Worm (Caenorhabditis elegans) whole organism, midembryonic: ENCODE results near the gene R102.8.
A peak's percentile ranks its signal among the peaks of the same experiment; 100 is the strongest.
"Not testable (repeated sequence)": the region's sequence is repeated elsewhere in the genome, so short reads cannot be mapped to it uniquely, and the experiment has no call there.

Experiments used
- T22C8.4 ChIP-seq: fragments of 200-800 bp; sonication (Bioruptor generic); IDR thresholded peaks from 2 replicates; pipeline ENCODE4 v1.3.6; 2022; ENCODE audit warnings: missing genetic modification characterization, missing compliant biosample characterization
- cog-1 ChIP-seq: sonication (generic microtip); optimal IDR thresholded peaks from 2 replicates; lab custom pipeline; 2016; ENCODE audit warnings: missing genetic modification characterization, missing compliant biosample characterization
- flt-1 ChIP-seq: fragments of 200-800 bp; sonication (Bioruptor generic); IDR thresholded peaks from 2 replicates; pipeline ENCODE4 v1.3.6; 2022; ENCODE audit warnings: missing genetic modification characterization, missing compliant biosample characterization
- klf-2 ChIP-seq: fragments of 200-800 bp; sonication (Bioruptor generic); conservative IDR thresholded peaks from 2 replicates; pipeline ENCODE4 v1.3.6; 2022; ENCODE audit warnings: missing genetic modification reagents, missing genetic modification characterization, missing compliant biosample characterization
- med-1 ChIP-seq: sonication (generic microtip); optimal IDR thresholded peaks from 2 replicates; lab custom pipeline; 2017; ENCODE audit warnings: missing genetic modification characterization, mild to moderate bottlenecking, missing compliant biosample characterization, antibody characterized with exemption, missing genetic modification reagents; ENCODE audit not compliant: insufficient read depth
- ref-1 ChIP-seq: fragments of 200-800 bp; sonication (Bioruptor generic); conservative IDR thresholded peaks from 2 replicates; pipeline ENCODE4 v1.3.6; 2022; ENCODE audit warnings: missing genetic modification reagents, missing genetic modification characterization, missing compliant biosample characterization
- tab-1 ChIP-seq: fragments of 200-800 bp; sonication (Bioruptor generic); IDR thresholded peaks from 2 replicates; pipeline ENCODE4 v1.3.6; 2022; ENCODE audit warnings: missing genetic modification characterization, missing compliant biosample characterization
- ztf-23 ChIP-seq: fragments of 200-800 bp; sonication (Bioruptor generic); IDR thresholded peaks from 2 replicates; pipeline ENCODE4 v1.3.6; 2022; ENCODE audit warnings: missing genetic modification reagents, missing genetic modification characterization, missing compliant biosample characterization
- ztf-29 ChIP-seq: fragments of 200-800 bp; sonication (Bioruptor generic); IDR thresholded peaks from 2 replicates; pipeline ENCODE4 v1.3.6; 2022; ENCODE audit warnings: missing genetic modification reagents, missing genetic modification characterization, missing compliant biosample characterization

The R102.8 gene

ce11 chrIV:10687307-10687706 lies 2.7 kb downstream of the R102.8 start, which contains the start of gene R102.2:
Gene R102.2 (plus strand): TSS chrIV:10687607.
- TF ChIP-seq ref-1; cog-1 (tag; lab: Kevin White, UChicago); klf-2 (GFP tag; lab: Robert Waterston, UW): not testable (repeated sequence)

DNA sequence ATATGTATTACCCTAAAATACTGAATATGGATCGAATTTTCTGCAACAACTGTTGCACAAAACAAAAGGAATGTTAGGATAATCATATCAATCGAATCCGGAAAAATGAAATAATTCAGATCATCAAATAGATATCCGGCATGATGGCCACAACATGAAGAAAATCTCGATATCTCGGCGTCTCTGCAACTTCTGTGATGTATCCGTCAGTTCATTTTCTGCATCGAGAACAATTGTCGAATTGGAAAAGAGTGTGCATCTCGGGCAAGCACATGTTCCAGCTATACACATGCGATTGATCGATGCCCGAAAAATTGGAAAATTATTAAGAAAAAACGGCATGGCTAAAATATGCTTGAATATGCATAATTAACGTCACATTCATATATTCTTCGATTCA lies 4.3 kb downstream of the R102.8 start, which contains the start of the genes K08C7.6 and R102.1:
K08C7.6 (minus strand) TSS at position 101 of the 400 bp plus-strand sequence.
R102.1 (plus strand) TSS at position 291 of the 400 bp plus-strand sequence.
- TF ChIP-seq flt-1 (GFP tag; lab: Robert Waterston, UW) (no peak), cog-1 (tag; lab: Kevin White, UChicago) (no peak), ztf-29 (GFP tag; lab: Robert Waterston, UW) (no peak), klf-2 (GFP tag; lab: Robert Waterston, UW) (no peak), med-1 (no peak), tab-1 (no peak), ztf-23 (GFP tag; lab: Robert Waterston, UW) (no peak), ref-1 (no peak), T22C8.4 (GFP tag; lab: Robert Waterston, UW) (no peak)

DNA sequence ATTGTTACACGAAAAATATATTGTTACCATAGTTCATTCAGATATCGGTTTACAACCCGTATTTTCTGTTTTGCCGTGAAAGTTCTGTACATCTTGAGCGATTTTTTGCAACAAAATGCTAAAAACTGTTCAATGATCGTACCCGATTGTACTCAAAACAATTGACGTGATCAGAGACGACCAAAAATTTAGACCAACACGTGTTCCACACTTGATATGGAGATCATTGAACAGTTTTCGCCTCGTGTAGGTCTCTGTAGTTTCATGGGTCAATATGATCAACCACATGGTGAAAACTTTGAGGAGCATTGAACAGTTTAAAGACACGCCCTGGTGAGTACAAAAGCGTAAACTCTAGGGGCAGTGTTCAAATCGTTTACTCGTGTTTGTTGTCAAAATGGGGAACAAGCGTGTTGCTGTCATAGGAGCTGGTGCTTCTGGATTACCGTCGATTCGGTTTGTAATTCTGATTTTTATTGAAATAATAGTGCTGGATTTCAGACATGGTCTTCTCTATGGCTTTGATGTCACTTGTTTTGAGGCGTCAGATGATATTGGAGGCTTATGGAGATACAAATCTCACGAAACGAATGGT lies 7.8 kb downstream of the R102.8 start, which contains the start of gene fmo-2:
fmo-2 (plus strand) TSS at position 370 of the 595 bp plus-strand sequence.
- TF ChIP-seq T22C8.4 (GFP tag; lab: Robert Waterston, UW) = no peak
- no peak for TF ChIP-seq ztf-23 (GFP tag; lab: Robert Waterston, UW)
- no peak for TF ChIP-seq med-1
- TF ChIP-seq ztf-29 (GFP tag; lab: Robert Waterston, UW) = no peak
- no peak for TF ChIP-seq tab-1
- no peak for TF ChIP-seq klf-2 (GFP tag; lab: Robert Waterston, UW)
- TF ChIP-seq cog-1 (tag; lab: Kevin White, UChicago) = no peak

DNA sequence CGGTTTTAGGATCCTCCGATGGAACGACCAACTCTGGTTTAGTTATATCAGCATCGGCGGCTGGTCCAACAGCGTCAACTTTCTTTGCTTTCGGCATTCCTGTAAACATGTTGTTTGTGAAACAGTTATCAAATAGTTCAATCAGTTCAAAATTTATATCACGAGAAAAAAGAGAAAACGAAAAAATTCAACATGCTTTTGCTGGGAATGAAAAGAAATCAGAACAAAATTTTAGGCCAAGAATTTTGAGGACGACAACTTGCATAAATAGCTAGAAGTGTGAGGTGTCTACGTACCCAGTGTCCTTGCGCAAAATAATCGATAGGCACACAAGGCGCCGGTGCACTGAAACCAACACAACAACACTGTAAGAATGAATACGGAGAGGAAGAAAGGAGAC lies 9.7 kb downstream of the R102.8 start, which contains the start of gene K08C7.4:
K08C7.4 (minus strand) TSS at position 101 of the 400 bp plus-strand sequence.
- no peak for TF ChIP-seq klf-2 (GFP tag; lab: Robert Waterston, UW)
- no peak for TF ChIP-seq tab-1
- no peak for TF ChIP-seq med-1
- TF ChIP-seq ref-1 = no peak
- TF ChIP-seq T22C8.4 (GFP tag; lab: Robert Waterston, UW) = no peak
- no peak for TF ChIP-seq flt-1 (GFP tag; lab: Robert Waterston, UW)
- TF ChIP-seq ztf-29 (GFP tag; lab: Robert Waterston, UW) = no peak
- no peak for TF ChIP-seq cog-1 (tag; lab: Kevin White, UChicago)
- TF ChIP-seq ztf-23 (GFP tag; lab: Robert Waterston, UW) = no peak

DNA sequence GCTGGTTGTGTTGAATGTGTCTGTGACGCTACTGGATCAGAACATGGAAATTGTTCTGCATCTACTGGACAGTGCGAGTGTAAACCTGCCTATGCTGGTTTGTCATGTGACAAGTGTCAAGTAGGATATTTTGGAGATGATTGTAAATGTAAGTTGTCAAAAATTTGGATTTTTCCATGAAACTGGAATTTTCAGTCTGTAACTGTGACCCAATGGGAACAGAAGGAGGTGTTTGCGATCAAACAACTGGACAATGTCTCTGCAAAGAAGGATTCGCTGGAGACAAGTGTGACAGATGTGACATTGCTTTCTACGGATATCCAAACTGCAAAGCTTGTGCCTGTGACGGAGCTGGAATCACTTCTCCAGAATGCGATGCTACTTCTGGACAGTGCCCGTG lies 21.5 kb downstream of the R102.8 start:
- TF ChIP-seq T22C8.4 (GFP tag; lab: Robert Waterston, UW) = no peak

DNA sequence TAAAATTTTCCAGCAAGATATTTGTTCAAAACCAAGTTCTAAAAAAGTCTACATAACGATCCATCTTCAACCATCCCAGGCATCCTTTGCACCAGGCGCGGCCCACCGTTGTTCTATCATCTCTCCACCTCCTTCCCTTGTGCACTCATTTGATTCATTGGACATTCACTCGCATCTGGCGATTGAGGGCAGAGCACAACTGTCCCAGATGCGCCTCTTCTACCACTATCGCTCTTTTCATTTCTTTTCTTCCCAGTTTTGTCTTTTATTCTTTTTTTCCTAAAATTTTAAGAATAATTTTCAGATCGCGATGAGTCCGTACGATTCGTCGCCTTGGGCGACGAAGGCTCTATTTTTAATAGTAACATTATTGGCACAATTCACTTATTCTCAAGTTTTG lies 23.5 kb downstream of the R102.8 start, which contains the start of gene epi-1:
epi-1 (plus strand) TSS at position 301 of the 400 bp plus-strand sequence.
- TF ChIP-seq klf-2 (GFP tag; lab: Robert Waterston, UW) = no peak
- TF ChIP-seq T22C8.4 (GFP tag; lab: Robert Waterston, UW) = no peak
- TF ChIP-seq flt-1 (GFP tag; lab: Robert Waterston, UW) = no peak
- TF ChIP-seq ztf-29 (GFP tag; lab: Robert Waterston, UW) = no peak
- no peak for TF ChIP-seq cog-1 (tag; lab: Kevin White, UChicago)
- no peak for TF ChIP-seq ref-1
- no peak for TF ChIP-seq ztf-23 (GFP tag; lab: Robert Waterston, UW)
- TF ChIP-seq med-1 = no peak
- TF ChIP-seq tab-1 = no peak

DNA sequence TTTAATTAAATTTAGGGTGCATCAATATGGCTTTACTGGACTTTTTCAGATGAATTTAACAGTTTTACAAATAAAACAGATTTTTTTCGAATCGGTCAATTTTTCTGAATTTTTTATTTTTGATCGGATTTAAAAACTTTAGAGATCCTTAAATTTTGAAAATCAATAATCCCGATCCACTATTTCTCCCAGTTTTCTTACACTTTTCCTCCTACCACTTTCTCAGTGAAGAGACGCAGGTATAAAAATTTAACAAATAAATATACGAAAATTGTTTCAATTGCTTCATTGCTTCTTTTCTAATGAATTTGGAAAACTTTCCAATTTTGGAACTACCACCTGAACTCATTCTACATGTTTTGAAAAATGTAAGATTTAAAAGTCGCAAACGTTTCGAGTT lies 25.9 kb downstream of the R102.8 start, which contains the start of gene K08C7.7:
K08C7.7 (plus strand) TSS at position 301 of the 400 bp plus-strand sequence.
- TF ChIP-seq flt-1 (GFP tag; lab: Robert Waterston, UW) (no peak), tab-1 (no peak), T22C8.4 (GFP tag; lab: Robert Waterston, UW) (no peak), klf-2 (GFP tag; lab: Robert Waterston, UW) (no peak), ztf-23 (GFP tag; lab: Robert Waterston, UW) (no peak), ref-1 (no peak), med-1 (no peak), ztf-29 (GFP tag; lab: Robert Waterston, UW) (no peak), cog-1 (tag; lab: Kevin White, UChicago) (no peak)

DNA sequence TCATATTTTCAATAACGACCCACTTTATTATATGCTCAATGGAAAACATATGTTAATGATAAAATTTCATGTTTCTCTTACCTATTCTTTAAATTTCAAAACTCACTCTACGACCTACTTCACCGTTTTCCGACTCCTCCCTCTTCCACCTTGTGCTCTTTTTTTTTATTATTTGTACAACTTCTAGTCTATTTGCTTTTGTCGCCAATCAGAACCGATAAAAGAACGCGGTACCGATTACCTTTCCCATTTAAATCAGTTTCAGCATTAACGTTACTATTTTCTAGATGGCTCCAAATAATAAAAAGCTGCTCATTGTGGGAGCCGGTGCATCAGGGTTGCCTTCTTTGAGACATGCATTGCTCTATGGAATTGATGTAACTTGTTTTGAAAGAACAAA lies 28.3 kb downstream of the R102.8 start, which contains the start of gene fmo-1:
fmo-1 (plus strand) TSS at position 98 of the 400 bp plus-strand sequence.
- no peak for TF ChIP-seq T22C8.4 (GFP tag; lab: Robert Waterston, UW)
- no peak for TF ChIP-seq cog-1 (tag; lab: Kevin White, UChicago)
- no peak for TF ChIP-seq ztf-23 (GFP tag; lab: Robert Waterston, UW)
- TF ChIP-seq klf-2 (GFP tag; lab: Robert Waterston, UW) = no peak
- TF ChIP-seq flt-1 (GFP tag; lab: Robert Waterston, UW) = no peak
- no peak for TF ChIP-seq ref-1
- TF ChIP-seq med-1 = no peak
- TF ChIP-seq ztf-29 (GFP tag; lab: Robert Waterston, UW) = no peak
- no peak for TF ChIP-seq tab-1

DNA sequence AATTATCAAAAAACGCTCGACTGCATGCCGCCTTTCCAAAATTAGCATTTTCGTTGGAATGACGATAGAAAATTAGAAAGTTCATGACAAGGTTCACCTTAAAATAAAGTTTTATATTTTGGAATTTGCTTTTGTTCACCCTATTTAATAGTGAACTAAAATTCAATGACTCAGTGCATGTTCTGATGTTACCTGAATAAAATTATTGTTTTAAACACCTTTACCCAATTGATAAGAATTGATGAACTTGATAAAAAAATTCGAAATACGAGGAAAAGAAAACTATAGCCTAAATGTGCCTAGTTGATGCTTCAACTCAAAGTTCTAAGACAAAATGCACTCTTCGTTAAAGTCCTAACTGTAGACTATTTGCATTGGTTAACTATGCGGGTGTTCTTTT lies 29.0 kb downstream of the R102.8 start:
- TF ChIP-seq flt-1 (GFP tag; lab: Robert Waterston, UW) (no peak), ztf-23 (GFP tag; lab: Robert Waterston, UW) (no peak), med-1 (no peak), ztf-29 (GFP tag; lab: Robert Waterston, UW) (no peak), T22C8.4 (GFP tag; lab: Robert Waterston, UW) (no peak), cog-1 (tag; lab: Kevin White, UChicago) (no peak), tab-1 (no peak), klf-2 (GFP tag; lab: Robert Waterston, UW) (no peak)

ce11 chrIV:10658366-10658765 lies 31.7 kb downstream of the R102.8 start:
- TF ChIP-seq ztf-23 (GFP tag; lab: Robert Waterston, UW) (peak; percentile 60; the same call in 1 of the 2 replicates), tab-1 (peak; percentile 77), ztf-29 (GFP tag; lab: Robert Waterston, UW) (0 out of 2 replicates have a peak, but pooled peaks have one; percentile 16)
